Fruit fly (Drosophila melanogaster) whole organism: ENCODE results near the gene Xrcc2.

ENCODE experiments used
- CG8478 ChIP-seq: fragments of >200 bp; optimal IDR thresholded peaks from 2 replicates; lab custom pipeline; 2018; ENCODE audit warnings: inconsistent platforms
- Dll ChIP-seq: fragments of >200 bp; optimal IDR thresholded peaks from 2 replicates; lab custom pipeline; 2017
- EcR ChIP-seq, 2 experiments: fragments of >200 bp; optimal IDR thresholded peaks; 2 replicates each; lab custom pipeline; 2017; ENCODE audit warnings: missing biosample characterization in 2 of 2, missing genetic modification characterization in 2 of 2, missing genetic modification reagents in 2 of 2
- pan ChIP-seq: fragments of >200 bp; optimal IDR thresholded peaks from 2 replicates; lab custom pipeline; 2017
- psq ChIP-seq: fragments of >200 bp; optimal IDR thresholded peaks from 2 replicates; lab custom pipeline; 2017
- usp ChIP-seq: fragments of >200 bp; optimal IDR thresholded peaks from 2 replicates; lab custom pipeline; 2017; ENCODE audit warnings: missing biosample characterization, missing genetic modification characterization, mixed read lengths

dm6 chrX:18547707-18548106 is 47.8 kb downstream of the Xrcc2 start:
- TF ChIP-seq EcR (GFP tag; optimal IDR thresholded peaks at IDR 0.05; lab: Kevin White, UChicago) (no peak), CG8478 (lab: Kevin White, UChicago) (no peak), usp (GFP tag; lab: Kevin White, UChicago) (no peak), psq (lab: Kevin White, UChicago) (no peak), pan (lab: Kevin White, UChicago) (no peak), Dll (lab: Kevin White, UChicago) (no peak)
